Worm (Caenorhabditis elegans) whole organism, dauer: ENCODE measurements around the gene Y51B9A.8.

ENCODE experiments used
- unc-62 ChIP-seq: sonication (generic microtip); optimal IDR thresholded peaks from 2 replicates; lab custom pipeline; 2017; ENCODE audit warnings: missing biosample characterization, missing genetic modification reagents, missing genetic modification characterization

Gene Y51B9A.8

ce11 chrII:9403087-9403486, 4.4 kb downstream of the Y51B9A.8 start, which contains the start of gene Y51B9A.6:
Gene Y51B9A.6, minus strand, starts transcription at chrII:9403187.
- TF ChIP-seq unc-62 (GFP tag; lab: Kevin White, UChicago), result no peak

- TF ChIP-seq unc-62 (GFP tag; lab: Kevin White, UChicago), result no peak
These were observed 5.2 kb downstream of the Y51B9A.8 start, which contains the start of gene Y51B9A.5 for ce11 chrII:9403846-9404245. Gene Y51B9A.5, plus strand, starts transcription at chrII:9404146.

ce11 chrII:9407020-9407419, 8.4 kb downstream of the Y51B9A.8 start, which contains the start of gene mpz-6:
Gene mpz-6, minus strand, starts transcription at chrII:9407120.
- TF ChIP-seq unc-62 (GFP tag; lab: Kevin White, UChicago), result no peak

ce11 chrII:9407469-9407868, 8.8 kb downstream of the Y51B9A.8 start, which contains the start of gene arrd-2:
Gene arrd-2, plus strand, starts transcription at chrII:9407769.
- TF ChIP-seq unc-62 (GFP tag; lab: Kevin White, UChicago), result no peak

- no peak for TF ChIP-seq unc-62 (GFP tag; lab: Kevin White, UChicago)
These were observed 12.8 kb downstream of the Y51B9A.8 start, which contains the start of gene M176.9 for ce11 chrII:9411497-9411896. Gene M176.9, minus strand, starts transcription at chrII:9411597.

- no peak for TF ChIP-seq unc-62 (GFP tag; lab: Kevin White, UChicago)
These were observed 13.5 kb downstream of the Y51B9A.8 start, which contains the start of gene arrd-3 for ce11 chrII:9412086-9412608. Gene arrd-3, plus strand, starts transcription at chrII:9412558.

ce11 chrII:9416381-9417276, 18.0 kb downstream of the Y51B9A.8 start, which contains the start of the genes gss-1 and chch-3:
Gene gss-1, minus strand, starts transcription at chrII:9416431.
Gene chch-3, plus strand, starts transcription at chrII:9417013.
- no peak for TF ChIP-seq unc-62 (GFP tag; lab: Kevin White, UChicago)

- TF ChIP-seq unc-62 (GFP tag; lab: Kevin White, UChicago), result no peak
These were observed 19.5 kb downstream of the Y51B9A.8 start, which contains the start of the genes M176.4 and M176.16 for ce11 chrII:9418065-9418567. Gene M176.4, plus strand, starts transcription at chrII:9418365. Gene M176.16, plus strand, starts transcription at chrII:9418517.

- no peak for TF ChIP-seq unc-62 (GFP tag; lab: Kevin White, UChicago)
These were observed 20.3 kb downstream of the Y51B9A.8 start for ce11 chrII:9418843-9419532.

- TF ChIP-seq unc-62 (GFP tag; lab: Kevin White, UChicago), result no peak
These were observed 23.3 kb downstream of the Y51B9A.8 start, which contains the start of gene M176.11 for ce11 chrII:9421969-9422368. Gene M176.11, plus strand, starts transcription at chrII:9422269.

- no peak for TF ChIP-seq unc-62 (GFP tag; lab: Kevin White, UChicago)
These were observed 27.4 kb downstream of the Y51B9A.8 start, which contains the start of gene M176.10 for ce11 chrII:9426076-9426475. Gene M176.10, minus strand, starts transcription at chrII:9426176.

ce11 chrII:9427644-9428043, 29.0 kb downstream of the Y51B9A.8 start, which contains the start of gene M176.5:
Gene M176.5, minus strand, starts transcription at chrII:9427744.
- no peak for TF ChIP-seq unc-62 (GFP tag; lab: Kevin White, UChicago)

ce11 chrII:9431119-9431518, 32.5 kb downstream of the Y51B9A.8 start:
- TF ChIP-seq unc-62 (GFP tag; lab: Kevin White, UChicago), result no peak

- no peak for TF ChIP-seq unc-62 (GFP tag; lab: Kevin White, UChicago)
These were observed 35.0 kb downstream of the Y51B9A.8 start, which contains the start of gene kin-15 for ce11 chrII:9433609-9434008. Gene kin-15, minus strand, starts transcription at chrII:9433709.

ce11 chrII:9436009-9436408, 37.4 kb downstream of the Y51B9A.8 start, which contains the start of gene kin-16:
Gene kin-16, minus strand, starts transcription at chrII:9436109.
- TF ChIP-seq unc-62 (GFP tag; lab: Kevin White, UChicago), result no peak
